Worm (Caenorhabditis elegans) whole organism, L3 larva: ENCODE data around the gene gcp-2.1.

ENCODE experiments used
- fkh-2 ChIP-seq: fragments of 150-350 bp; optimal IDR thresholded peaks from 2 replicates; lab custom pipeline; 2014; ENCODE audit warnings: missing biosample characterization, missing genetic modification reagents, missing genetic modification characterization
- nhr-12 ChIP-seq: fragments of 150-350 bp; optimal IDR thresholded peaks from 2 replicates; lab custom pipeline; 2014; ENCODE audit warnings: missing biosample characterization, missing genetic modification characterization

- no peak for TF ChIP-seq fkh-2 (tag; lab: Kevin White, UChicago)
- no peak for TF ChIP-seq nhr-12 (tag; lab: Kevin White, UChicago)
Measured at ce11 chrX:295726-296125, 5.9 kb upstream of the gcp-2.1 start.
